Worm (Caenorhabditis elegans): Measurements from ENCODE around the gene T27A8.2.

- TF ChIP-seq tra-4 (tag; optimal IDR thresholded peaks at IDR 0.05) (no peak), flt-1 (GFP tag; IDR thresholded peaks at IDR 0.05) (no peak), ama-1 (optimal IDR thresholded peaks at IDR 0.05) (no peak), pes-1 (GFP tag; IDR thresholded peaks at IDR 0.05) (no peak), hmg-4 (GFP tag; optimal IDR thresholded peaks at IDR 0.05) (no peak), hnd-1 (tag; optimal IDR thresholded peaks at IDR 0.05) (no peak), ceh-36 (tag; optimal IDR thresholded peaks at IDR 0.05) (no peak), sea-1 (GFP tag; conservative IDR thresholded peaks at IDR 0.05) (no peak), ets-7 (tag; optimal IDR thresholded peaks at IDR 0.05) (no peak)
Measured at ce11 chrX:16044325-16044724, 14.4 kb downstream of the T27A8.2 start.
